Fruit fly (Drosophila melanogaster) whole organism, wandering third instar larva: Measurements from ENCODE around the gene Mayo.

Experiments used
- CG9705 ChIP-seq: fragments of 200-800 bp; sonication (Bioruptor generic); optimal IDR thresholded peaks from 2 replicates; lab custom pipeline; 2018; ENCODE audit warnings: missing biosample characterization, mild to moderate bottlenecking, missing genetic modification characterization
- Dfd ChIP-seq: fragments of >200 bp; optimal IDR thresholded peaks from 2 replicates; lab custom pipeline; 2017; ENCODE audit warnings: missing biosample characterization, missing genetic modification characterization
- Dif ChIP-seq: fragments of 200-275, 200-300 bp; sonication (Bioruptor generic); optimal IDR thresholded peaks from 2 replicates; lab custom pipeline; 2018; ENCODE audit warnings: missing biosample characterization, missing genetic modification characterization; ENCODE audit not compliant: partially characterized antibody
- GATAd ChIP-seq: sonication (Bioruptor generic); optimal IDR thresholded peaks from 2 replicates; lab custom pipeline; 2016; ENCODE audit warnings: missing biosample characterization, missing genetic modification characterization
- Hr78 ChIP-seq: fragments of >200 bp; optimal IDR thresholded peaks from 2 replicates; lab custom pipeline; 2017; ENCODE audit warnings: missing biosample characterization, missing genetic modification characterization
- Jra ChIP-seq: sonication (Bioruptor generic); optimal IDR thresholded peaks from 2 replicates; lab custom pipeline; 2016; ENCODE audit warnings: missing biosample characterization, missing genetic modification characterization
- Mio ChIP-seq: sonication (Bioruptor generic); optimal IDR thresholded peaks from 2 replicates; lab custom pipeline; 2016; ENCODE audit warnings: missing biosample characterization, missing genetic modification characterization
- Myc ChIP-seq: fragments of >200 bp; optimal IDR thresholded peaks from 2 replicates; lab custom pipeline; 2017
- N ChIP-seq: fragments of >200 bp; optimal IDR thresholded peaks from 2 replicates; lab custom pipeline; 2018; ENCODE audit warnings: missing biosample characterization, missing external identifiers, missing genetic modification characterization
- OdsH ChIP-seq: fragments of 200-800 bp; sonication (Bioruptor generic); optimal IDR thresholded peaks from 2 replicates; lab custom pipeline; 2016; ENCODE audit warnings: missing biosample characterization, mild to moderate bottlenecking, missing genetic modification characterization
- Rel ChIP-seq, 2 experiments: fragments of 200-800 bp; sonication (Bioruptor generic) in 1 of 2; optimal IDR thresholded peaks; 2 replicates in 1 of 2; 3 replicates in 1 of 2; lab custom pipeline; 2016 to 2019; ENCODE audit warnings: mild to moderate bottlenecking in 2 of 2, missing biosample characterization in 2 of 2, missing genetic modification characterization in 2 of 2, moderate library complexity in 1 of 2
- Sp1 ChIP-seq: fragments of 200-800 bp; sonication (Bioruptor generic); optimal IDR thresholded peaks from 3 replicates; lab custom pipeline; 2019; ENCODE audit warnings: missing biosample characterization, mild to moderate bottlenecking, missing genetic modification characterization, moderate library complexity
- Vsx2 ChIP-seq: fragments of 200-300, 225-300 bp; sonication (Bioruptor generic); optimal IDR thresholded peaks from 2 replicates; lab custom pipeline; 2018; ENCODE audit warnings: missing biosample characterization, missing genetic modification characterization; ENCODE audit not compliant: partially characterized antibody
- br ChIP-seq: fragments of 200-800 bp; sonication (Bioruptor generic); optimal IDR thresholded peaks from 2 replicates; lab custom pipeline; 2016; ENCODE audit warnings: missing biosample characterization, missing genetic modification characterization
- brk ChIP-seq: fragments of 200-800 bp; sonication (Bioruptor generic); optimal IDR thresholded peaks from 2 replicates; lab custom pipeline; 2016; ENCODE audit warnings: missing biosample characterization, mild to moderate bottlenecking, missing genetic modification characterization
- dl ChIP-seq, 2 experiments: fragments of 175-275, 200-275 bp in 1 of 2; fragments of 200-275 bp in 1 of 2; sonication (Bioruptor generic); optimal IDR thresholded peaks; lab custom pipeline; 2018; ENCODE audit warnings: mild to moderate bottlenecking in 2 of 2, missing biosample characterization in 2 of 2, missing genetic modification characterization in 2 of 2, moderate library complexity in 2 of 2; ENCODE audit not compliant: partially characterized antibody in 2 of 2, insufficient read depth in 1 of 2
- dmrt93B ChIP-seq: fragments of 200-800 bp; sonication (Bioruptor generic); optimal IDR thresholded peaks from 2 replicates; lab custom pipeline; 2018; ENCODE audit warnings: missing biosample characterization, mild to moderate bottlenecking, missing genetic modification characterization
- dsf ChIP-seq: sonication (Bioruptor generic); optimal IDR thresholded peaks from 2 replicates; lab custom pipeline; 2016; ENCODE audit warnings: missing biosample characterization, missing genetic modification characterization, borderline replicate concordance
- foxo ChIP-seq, 2 experiments: fragments of 200-800 bp; sonication (Bioruptor generic); optimal IDR thresholded peaks; 2 replicates in 1 of 2; 3 replicates in 1 of 2; lab custom pipeline; 2016 to 2017; ENCODE audit warnings: missing biosample characterization in 2 of 2, missing genetic modification characterization in 2 of 2
- h ChIP-seq: fragments of 200-800 bp; sonication (Bioruptor generic); optimal IDR thresholded peaks from 3 replicates; lab custom pipeline; 2016; ENCODE audit warnings: missing biosample characterization, mild to moderate bottlenecking, missing genetic modification characterization
- pan ChIP-seq: fragments of >200 bp; optimal IDR thresholded peaks from 2 replicates; lab custom pipeline; 2017
- psq ChIP-seq: fragments of 200-800 bp; sonication (Bioruptor generic); optimal IDR thresholded peaks from 3 replicates; lab custom pipeline; 2017; ENCODE audit warnings: missing biosample characterization, mild to moderate bottlenecking, missing genetic modification characterization, moderate library complexity
- rgr ChIP-seq: fragments of 200-800 bp; sonication (Bioruptor generic); optimal IDR thresholded peaks from 3 replicates; lab custom pipeline; 2016; ENCODE audit warnings: missing biosample characterization, mild to moderate bottlenecking, missing genetic modification characterization
- sv ChIP-seq: fragments of 200-800 bp; sonication (Bioruptor generic); optimal IDR thresholded peaks from 3 replicates; lab custom pipeline; 2016; ENCODE audit warnings: missing biosample characterization, missing genetic modification characterization
- tai ChIP-seq: sonication (Bioruptor generic); optimal IDR thresholded peaks from 2 replicates; lab custom pipeline; 2016; ENCODE audit warnings: missing biosample characterization, missing genetic modification characterization
- usp ChIP-seq: fragments of >200 bp; optimal IDR thresholded peaks from 2 replicates; lab custom pipeline; 2017; ENCODE audit warnings: missing biosample characterization, missing genetic modification characterization

Mayo gene

dm6 chr3R:31109126-31109525, at the start of gene Mayo:
Mayo (minus strand) TSS chr3R:31109191.
- TF ChIP-seq br (GFP tag; lab: Kevin White, UChicago) (no peak), h (GFP tag; lab: Kevin White, UChicago) (peak; percentile 16)
- TF ChIP-seq, all 38 proteins: peak for 1

dm6 chr3R:31146920-31147319, 37.9 kb upstream of the Mayo start:
- TF ChIP-seq CG9705 (GFP tag; lab: Kevin White, UChicago) (no peak), Dif (GFP tag; lab: Kevin White, UChicago) (no peak), dsf (GFP tag; lab: Kevin White, UChicago) (no peak), N (GFP tag; lab: Kevin White, UChicago) (no peak), Jra (GFP tag; lab: Kevin White, UChicago) (no peak), Rel (GFP tag; optimal IDR thresholded peaks at IDR 0.05; lab: Kevin White, UChicago) (no peak), Rel (tag; optimal IDR thresholded peaks at IDR 0.05; lab: Kevin White, UChicago) (no peak), Sp1 (GFP tag; lab: Kevin White, UChicago) (no peak), foxo (GFP tag; optimal IDR thresholded peaks at IDR 0.05; lab: Kevin White, UChicago) (no peak)

dm6 chr3R:31141691-31142090, 32.7 kb upstream of the Mayo start:
- TF ChIP-seq Sp1 (GFP tag; lab: Kevin White, UChicago) = no peak

dm6 chr3R:31134056-31134455, 25.1 kb upstream of the Mayo start, which contains the start of gene Gycbeta100B:
Gycbeta100B (plus strand) TSS chr3R:31134392.
- TF ChIP-seq tai (no peak), pan (lab: Kevin White, UChicago) (no peak), Jra (GFP tag; lab: Kevin White, UChicago) (no peak), Dif (GFP tag; lab: Kevin White, UChicago) (no peak), rgr (GFP tag; lab: Kevin White, UChicago) (no peak), brk (GFP tag; lab: Kevin White, UChicago) (no peak), Hr78 (GFP tag; lab: Kevin White, UChicago) (no peak)

dm6 chr3R:31130566-31130965, 21.6 kb upstream of the Mayo start, which contains the start of gene Ktch:
Ktch (minus strand) TSS chr3R:31130666.
- TF ChIP-seq Dif (GFP tag; lab: Kevin White, UChicago) (no peak), CG9705 (GFP tag; lab: Kevin White, UChicago) (no peak), GATAd (GFP tag; lab: Kevin White, UChicago) (no peak), psq (GFP tag; lab: Kevin White, UChicago) (no peak), Mio (GFP tag; lab: Kevin White, UChicago) (no peak), Myc (lab: Kevin White, UChicago) (no peak), Rel (GFP tag; optimal IDR thresholded peaks at IDR 0.05; lab: Kevin White, UChicago) (no peak), Rel (tag; optimal IDR thresholded peaks at IDR 0.05; lab: Kevin White, UChicago) (no peak), dmrt93B (GFP tag; lab: Kevin White, UChicago) (no peak), sv (no peak), usp (no peak), OdsH (GFP tag; lab: Kevin White, UChicago) (no peak), pan (lab: Kevin White, UChicago) (no peak)

- TF ChIP-seq Rel (GFP tag; optimal IDR thresholded peaks at IDR 0.05; lab: Kevin White, UChicago) (no peak), Rel (tag; optimal IDR thresholded peaks at IDR 0.05; lab: Kevin White, UChicago) (peak; percentile 68), dl (GFP tag; optimal IDR thresholded peaks at IDR 0.05; lab: Kevin White, UChicago; ENCODE audit: insufficient read depth in 1 of 2, partially characterized antibody in 2 of 2) (no peak), Dif (GFP tag; lab: Kevin White, UChicago) (no peak)
Measured at dm6 chr3R:31127357-31127775, 18.4 kb upstream of the Mayo start.

- TF ChIP-seq OdsH (GFP tag; lab: Kevin White, UChicago) = no peak
- no peak for TF ChIP-seq Dif (GFP tag; lab: Kevin White, UChicago)
- TF ChIP-seq Dfd (GFP tag; lab: Kevin White, UChicago) = no peak
- TF ChIP-seq sv = no peak
- TF ChIP-seq tai = no peak
- no peak for TF ChIP-seq Mio (GFP tag; lab: Kevin White, UChicago)
- no peak for TF ChIP-seq Vsx2
Measured at dm6 chr3R:31125746-31126199, 16.8 kb upstream of the Mayo start, which contains the start of gene CG15554. CG15554 (plus strand) TSS chr3R:31126149.
